Fruit fly (Drosophila melanogaster): Measurements from ENCODE around the gene toc.

dm6 chr2L:3105895-3106294, 38.7 kb downstream of the toc start:
- TF ChIP-seq psq (GFP tag; optimal IDR thresholded peaks at IDR 0.05) (no peak), CG9705 (GFP tag; optimal IDR thresholded peaks at IDR 0.05) (no peak)

Data from whole organism, wandering third instar larva.